Worm (Caenorhabditis elegans): ENCODE data around the gene ippk-1.

ippk-1 gene

DNA sequence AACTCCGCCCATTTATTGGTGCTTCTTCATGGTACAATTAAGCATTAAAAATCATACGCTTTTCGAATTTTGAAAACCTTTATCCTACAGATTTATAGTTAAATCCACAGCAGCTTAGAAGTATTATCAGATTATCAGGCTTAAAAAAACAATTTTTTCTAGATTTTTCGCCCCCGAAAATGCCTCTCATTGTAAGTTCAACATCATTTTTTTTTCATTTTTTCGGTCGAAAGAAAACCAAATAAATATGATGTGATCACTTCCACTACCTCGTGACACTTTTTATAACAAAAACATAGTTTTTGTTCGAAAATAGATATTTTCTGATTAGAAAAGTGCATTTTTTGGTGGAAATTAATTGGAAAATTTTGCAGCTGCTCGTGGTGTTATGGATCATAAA is 1.6 kb upstream of the ippk-1 start:
- TF ChIP-seq sma-3 (GFP tag; optimal IDR thresholded peaks at IDR 0.05) (no peak), unc-62 (GFP tag; optimal IDR thresholded peaks at IDR 0.05) (no peak), elt-3 (tag; optimal IDR thresholded peaks at IDR 0.05) (no peak), lin-39 (tag; optimal IDR thresholded peaks at IDR 0.05) (no peak), lsy-2 (tag; optimal IDR thresholded peaks at IDR 0.05) (no peak), F13H6.1 (tag; optimal IDR thresholded peaks at IDR 0.05) (no peak), R02D3.7 (tag; optimal IDR thresholded peaks at IDR 0.05) (no peak), ceh-82 (tag; optimal IDR thresholded peaks at IDR 0.05) (no peak)

DNA sequence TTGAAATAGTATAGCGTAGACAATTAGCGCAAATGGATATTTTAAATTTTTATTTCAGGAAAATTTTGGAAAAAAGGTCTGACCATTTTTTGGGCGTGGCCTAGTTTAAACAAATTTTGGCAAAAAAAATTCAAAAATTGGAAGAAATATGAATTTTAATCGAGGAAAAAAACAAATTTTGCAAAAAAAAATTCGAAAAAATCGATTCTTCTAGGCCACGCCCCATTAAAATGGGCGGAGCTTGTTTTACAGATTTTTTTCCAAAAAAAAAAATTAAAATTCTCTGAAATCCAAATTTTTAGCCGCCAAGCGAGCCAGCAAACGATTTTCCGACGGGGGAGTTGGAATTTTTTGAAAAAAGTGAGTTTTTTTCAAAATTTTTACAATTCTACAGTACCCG is 6.6 kb downstream of the ippk-1 start, which contains the start of gene nadk-2:
nadk-2 (plus strand) TSS at position 301 of the 400 bp plus-strand sequence.
- TF ChIP-seq skn-1 (tag; optimal IDR thresholded peaks at IDR 0.05) (no peak), dmd-4 (tag; optimal IDR thresholded peaks at IDR 0.05) (no peak), nhr-25 (tag; optimal IDR thresholded peaks at IDR 0.05) (no peak), unc-62 (GFP tag; optimal IDR thresholded peaks at IDR 0.05) (no peak), aly-2 (tag; optimal IDR thresholded peaks at IDR 0.05) (no peak), ztf-4 (tag; optimal IDR thresholded peaks at IDR 0.05) (no peak), blmp-1 (tag; optimal IDR thresholded peaks at IDR 0.05; ENCODE audit: insufficient read depth) (no peak), ztf-11 (tag; optimal IDR thresholded peaks at IDR 0.05) (no peak), crh-2 (tag; optimal IDR thresholded peaks at IDR 0.05) (no peak), lin-13 (GFP tag; optimal IDR thresholded peaks at IDR 0.05) (no peak), nhr-11 (tag; optimal IDR thresholded peaks at IDR 0.05) (no peak), sma-3 (GFP tag; optimal IDR thresholded peaks at IDR 0.05) (no peak), snpc-4 (tag; optimal IDR thresholded peaks at IDR 0.05) (no peak), sem-4 (tag; optimal IDR thresholded peaks at IDR 0.05) (no peak)

DNA sequence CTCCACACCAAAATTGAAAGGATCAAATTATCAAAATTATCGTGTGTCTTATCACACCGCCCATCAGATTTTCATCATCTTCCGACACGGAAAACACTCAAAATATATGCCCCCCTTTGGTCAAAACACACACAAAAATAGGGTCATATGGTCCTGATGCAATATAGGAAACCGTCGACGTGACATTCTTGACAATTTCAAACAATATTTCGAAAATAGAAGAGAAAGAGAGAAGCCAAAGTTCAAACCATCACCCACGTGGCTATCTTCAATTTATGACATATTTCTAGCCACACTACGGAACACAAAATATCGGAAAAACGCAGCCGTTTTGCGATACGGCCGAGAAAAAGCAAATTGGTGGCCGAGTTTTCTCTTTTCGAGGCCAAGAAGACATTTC is 7.9 kb downstream of the ippk-1 start:
- TF ChIP-seq elt-1 (tag; optimal IDR thresholded peaks at IDR 0.05): no peak
- no peak for TF ChIP-seq F13H6.1 (tag; optimal IDR thresholded peaks at IDR 0.05)
- TF ChIP-seq sma-3 (GFP tag; optimal IDR thresholded peaks at IDR 0.05): peak; percentile 3
- TF ChIP-seq lin-13 (GFP tag; optimal IDR thresholded peaks at IDR 0.05): no peak
- TF ChIP-seq nhr-6 (tag; optimal IDR thresholded peaks at IDR 0.05): no peak
- TF ChIP-seq sma-9 (GFP tag; optimal IDR thresholded peaks at IDR 0.05): peak; percentile 81
- no peak for TF ChIP-seq sma-9 (tag; optimal IDR thresholded peaks at IDR 0.05)
- no peak for TF ChIP-seq unc-39 (tag; optimal IDR thresholded peaks at IDR 0.05)
- no peak for TF ChIP-seq fos-1 (tag; optimal IDR thresholded peaks at IDR 0.05)
- no peak for TF ChIP-seq blmp-1 (tag; optimal IDR thresholded peaks at IDR 0.05; ENCODE audit: insufficient read depth)
- peak in 1 of 2 experiments; percentile 24 for TF ChIP-seq lsy-2 (tag; optimal IDR thresholded peaks at IDR 0.05)
- peak; percentile 76 for TF ChIP-seq nhr-25 (tag; optimal IDR thresholded peaks at IDR 0.05)
- TF ChIP-seq aly-2 (tag; optimal IDR thresholded peaks at IDR 0.05): no peak
- no peak for TF ChIP-seq nhr-77 (tag; optimal IDR thresholded peaks at IDR 0.05)
- TF ChIP-seq mab-5 (tag; optimal IDR thresholded peaks at IDR 0.05): no peak
- no peak for TF ChIP-seq alr-1 (tag; optimal IDR thresholded peaks at IDR 0.05)
- TF ChIP-seq mdl-1 (tag; optimal IDR thresholded peaks at IDR 0.05): peak in 1 of 2 experiments; percentile 40
- TF ChIP-seq skn-1 (tag; optimal IDR thresholded peaks at IDR 0.05): no peak
- TF ChIP-seq nhr-23 (tag; optimal IDR thresholded peaks at IDR 0.05): no peak
- no peak for TF ChIP-seq Y55F3AM.14 (GFP tag; optimal IDR thresholded peaks at IDR 0.05)
- TF ChIP-seq gmeb-1 (tag; optimal IDR thresholded peaks at IDR 0.05): peak; percentile 18
- TF ChIP-seq nhr-129 (tag; optimal IDR thresholded peaks at IDR 0.05): peak; percentile 97
- no peak for TF ChIP-seq ZK546.5 (tag; optimal IDR thresholded peaks at IDR 0.05)
- TF ChIP-seq snpc-4 (tag; optimal IDR thresholded peaks at IDR 0.05): no peak
- TF ChIP-seq unc-62 (GFP tag; optimal IDR thresholded peaks at IDR 0.05): no peak
- no peak for TF ChIP-seq sem-4 (tag; optimal IDR thresholded peaks at IDR 0.05)
- TF ChIP-seq C34F6.9 (tag; optimal IDR thresholded peaks at IDR 0.05): no peak
- TF ChIP-seq ztf-1 (GFP tag; conservative IDR thresholded peaks at IDR 0.05): no peak
- peak; percentile 82 for TF ChIP-seq nhr-21 (tag; optimal IDR thresholded peaks at IDR 0.05)
- TF ChIP-seq mbf-1 (tag; optimal IDR thresholded peaks at IDR 0.05): no peak
- TF ChIP-seq peb-1 (tag; optimal IDR thresholded peaks at IDR 0.05): no peak
- no peak for TF ChIP-seq ceh-82 (tag; optimal IDR thresholded peaks at IDR 0.05)
- TF ChIP-seq ztf-4 (tag; optimal IDR thresholded peaks at IDR 0.05): no peak
- TF ChIP-seq crh-2 (tag; optimal IDR thresholded peaks at IDR 0.05): peak; percentile 60
- TF ChIP-seq nhr-11 (tag; optimal IDR thresholded peaks at IDR 0.05): no peak

All from whole organism, L2 larva.